Worm (Caenorhabditis elegans) whole organism, L2 larva: Measurements from ENCODE around the gene W08F4.12.

Experiments
- ama-1 ChIP-seq: fragments of 150-350 bp; optimal IDR thresholded peaks from 2 replicates; lab custom pipeline; 2018; ENCODE audit warnings: inconsistent platforms
- blmp-1 ChIP-seq: sonication (generic microtip); optimal IDR thresholded peaks from 2 replicates; lab custom pipeline; 2017; ENCODE audit warnings: missing genetic modification characterization, mild to moderate bottlenecking, missing compliant biosample characterization, antibody characterized with exemption, moderate library complexity; ENCODE audit not compliant: insufficient read depth
- lin-13 ChIP-seq: fragments of 150-350 bp; optimal IDR thresholded peaks from 2 replicates; lab custom pipeline; 2014; ENCODE audit warnings: missing biosample characterization, missing genetic modification reagents, missing genetic modification characterization
- lin-39 ChIP-seq: fragments of 150-350 bp; optimal IDR thresholded peaks from 2 replicates; lab custom pipeline; 2014; ENCODE audit warnings: missing biosample characterization, missing genetic modification reagents, missing genetic modification characterization
- lsy-2 ChIP-seq, 2 experiments: fragments of 150-350 bp in 1 of 2; sonication (generic microtip) in 1 of 2; optimal IDR thresholded peaks; 2 replicates each; lab custom pipeline; 2014 to 2017; ENCODE audit warnings: missing biosample characterization in 2 of 2, missing genetic modification characterization in 2 of 2
- nhr-25 ChIP-seq: fragments of 150-350 bp; sonication (generic microtip); optimal IDR thresholded peaks from 3 replicates; lab custom pipeline; 2014; ENCODE audit warnings: missing biosample characterization, missing genetic modification characterization
- unc-39 ChIP-seq: fragments of 150-350 bp; optimal IDR thresholded peaks from 2 replicates; lab custom pipeline; 2014; ENCODE audit warnings: missing biosample characterization, missing genetic modification characterization
- unc-62 ChIP-seq: fragments of 150-350 bp; optimal IDR thresholded peaks from 2 replicates; lab custom pipeline; 2014; ENCODE audit warnings: missing biosample characterization, missing genetic modification reagents, missing genetic modification characterization

- no peak for TF ChIP-seq blmp-1 (tag; lab: Kevin White, UChicago)
- no peak for TF ChIP-seq ama-1
- TF ChIP-seq lsy-2 (tag; optimal IDR thresholded peaks at IDR 0.05; lab: Kevin White, UChicago), result no peak
- no peak for TF ChIP-seq lin-13
- no peak for TF ChIP-seq unc-39 (tag; lab: Kevin White, UChicago)
- no peak for TF ChIP-seq nhr-25 (tag; lab: Kevin White, UChicago)
- no peak for TF ChIP-seq lin-39
- TF ChIP-seq unc-62, result no peak
These were observed 34.7 kb downstream of the W08F4.12 start for ce11 chrII:549501-549900.
